Fruit fly (Drosophila melanogaster): ENCODE data around the gene CG18666.
A peak's percentile ranks its signal among the peaks of the same experiment; 100 is the strongest.

Gene CG18666

DNA sequence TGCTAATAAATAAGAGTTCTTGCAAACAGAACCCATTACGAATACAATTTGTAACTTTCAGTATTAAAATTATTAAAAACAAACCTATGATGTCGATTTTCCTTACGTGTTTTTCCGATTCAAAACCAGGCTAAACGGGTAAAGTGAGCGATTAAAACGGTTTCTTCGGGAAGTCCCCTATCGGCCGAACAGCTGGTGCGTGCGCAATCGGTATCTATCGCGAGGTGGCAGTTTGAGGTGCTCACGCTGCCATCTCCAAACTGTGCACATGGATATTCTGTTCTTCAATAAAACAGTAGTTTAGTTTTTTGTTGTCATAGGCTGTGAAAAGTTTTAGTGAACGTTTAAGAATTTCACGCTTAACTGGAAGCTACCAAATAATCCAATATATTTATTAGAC is 45.4 kb upstream of the CG18666 start, which contains the start of gene TTLL4A (continued):
- TF ChIP-seq CG6854 (GFP tag; optimal IDR thresholded peaks at IDR 0.05) (no peak), Dip2 (GFP tag; IDR thresholded peaks at IDR 0.05) (no peak), Drgx (GFP tag; IDR thresholded peaks at IDR 0.05) (no peak), tna (GFP tag; IDR thresholded peaks at IDR 0.05; ENCODE audit: partially characterized antibody) (peak; percentile 96), CG7963 (GFP tag; IDR thresholded peaks at IDR 0.05; ENCODE audit: partially characterized antibody) (peak; percentile 97), CG18011 (GFP tag; optimal IDR thresholded peaks at IDR 0.05) (no peak), pfk (GFP tag; optimal IDR thresholded peaks at IDR 0.05) (no peak), Ptx1 (GFP tag; IDR thresholded peaks at IDR 0.05) (no peak), Spps (tag; optimal IDR thresholded peaks at IDR 0.05) (no peak), ind (GFP tag; optimal IDR thresholded peaks at IDR 0.05) (no peak), danr (GFP tag; IDR thresholded peaks at IDR 0.05) (no peak), Dek (tag; optimal IDR thresholded peaks at IDR 0.05) (no peak), Ada2b (GFP tag; IDR thresholded peaks at IDR 0.05) (no peak), Oli (tag; optimal IDR thresholded peaks at IDR 0.05) (no peak), CG18599 (GFP tag; optimal IDR thresholded peaks at IDR 0.05) (no peak), CG17186 (GFP tag; optimal IDR thresholded peaks at IDR 0.05) (peak; percentile 94), CG15601 (tag; optimal IDR thresholded peaks at IDR 0.05) (no peak), CG8388 (GFP tag; optimal IDR thresholded peaks at IDR 0.05) (no peak), fd96Cb (tag; optimal IDR thresholded peaks at IDR 0.05) (no peak), exex (tag; optimal IDR thresholded peaks at IDR 0.05) (no peak), CG31365 (tag; optimal IDR thresholded peaks at IDR 0.05) (no peak), CG14050 (GFP tag; IDR thresholded peaks at IDR 0.05) (no peak), Hsf (GFP tag; optimal IDR thresholded peaks at IDR 0.05) (peak; percentile 21), CG9215 (GFP tag; IDR thresholded peaks at IDR 0.05) (no peak), zen2 (GFP tag; IDR thresholded peaks at IDR 0.05; ENCODE audit: partially characterized antibody) (peak; percentile 96), sqz (GFP tag; optimal IDR thresholded peaks at IDR 0.05) (no peak), NFAT (GFP tag; IDR thresholded peaks at IDR 0.05) (no peak; the same call in 1 of the 2 replicates), scrt (GFP tag; optimal IDR thresholded peaks at IDR 0.05) (no peak), CG7839 (tag; optimal IDR thresholded peaks at IDR 0.05) (no peak), Meics (GFP tag; optimal IDR thresholded peaks at IDR 0.05) (no peak), CG8478 (optimal IDR thresholded peaks at IDR 0.05) (no peak), CG10274 (GFP tag; optimal IDR thresholded peaks at IDR 0.05) (no peak), abd-A (tag; optimal IDR thresholded peaks at IDR 0.05) (no peak), CG7556 (GFP tag; optimal IDR thresholded peaks at IDR 0.05) (no peak), pan (optimal IDR thresholded peaks at IDR 0.05) (no peak), pan (GFP tag; optimal IDR thresholded peaks at IDR 0.05 in 1 of 2, IDR thresholded peaks at IDR 0.05 in 1 of 2) (no peak), Mes4 (GFP tag; optimal IDR thresholded peaks at IDR 0.05) (no peak), Bteb2 (GFP tag; optimal IDR thresholded peaks at IDR 0.05) (peak; percentile 10), CG17829 (tag; optimal IDR thresholded peaks at IDR 0.05) (no peak), kni (GFP tag; optimal IDR thresholded peaks at IDR 0.05) (no peak), CG31441 (GFP tag; IDR thresholded peaks at IDR 0.05) (no peak), grn (GFP tag; optimal IDR thresholded peaks at IDR 0.05) (no peak), her (GFP tag; optimal IDR thresholded peaks at IDR 0.05) (no peak), CG42726 (GFP tag; IDR thresholded peaks at IDR 0.05; ENCODE audit: partially characterized antibody) (peak; percentile 99), pum (GFP tag; optimal IDR thresholded peaks at IDR 0.05) (no peak), CG2120 (GFP tag; optimal IDR thresholded peaks at IDR 0.05) (no peak), Six4 (GFP tag; optimal IDR thresholded peaks at IDR 0.05) (no peak), Hey (tag; optimal IDR thresholded peaks at IDR 0.05) (no peak), zfh1 (GFP tag; IDR thresholded peaks at IDR 0.05) (no peak), en (GFP tag; optimal IDR thresholded peaks at IDR 0.05) (no peak), CG8290 (GFP tag; optimal IDR thresholded peaks at IDR 0.05) (peak; percentile 27), CG8290 (tag; optimal IDR thresholded peaks at IDR 0.05) (no peak), gsb-n (tag; optimal IDR thresholded peaks at IDR 0.05) (no peak)

Data from whole organism, embryonic.